Fruit fly (Drosophila melanogaster) whole organism, embryonic: ENCODE measurements around the gene CG10663.

Source experiments
- Bgb ChIP-seq: fragments of 200-800 bp; sonication (Bioruptor generic); IDR thresholded peaks from 2 replicates; pipeline ENCODE4 v1.3.6; 2022; ENCODE audit warnings: missing biosample characterization, missing genetic modification characterization; ENCODE audit not compliant: partially characterized antibody
- Blimp-1 ChIP-seq: fragments of 200-800 bp; sonication (Bioruptor generic); optimal IDR thresholded peaks from 3 replicates; lab custom pipeline; 2018; ENCODE audit warnings: missing biosample characterization, missing genetic modification characterization, mild to moderate bottlenecking, moderate library complexity, missing genetic modification reagents
- CG11504 ChIP-seq: fragments of 200-800 bp; sonication (Bioruptor generic); optimal IDR thresholded peaks from 3 replicates; lab custom pipeline; 2019; ENCODE audit warnings: missing biosample characterization, mild to moderate bottlenecking, missing genetic modification characterization, moderate library complexity
- CG12769 ChIP-seq: fragments of 200-800 bp; sonication (Bioruptor generic); optimal IDR thresholded peaks from 2 replicates; lab custom pipeline; 2019; ENCODE audit warnings: missing biosample characterization, mild to moderate bottlenecking, missing genetic modification characterization, moderate library complexity
- CG13287 ChIP-seq: fragments of 200-800 bp; sonication (Bioruptor generic); IDR thresholded peaks from 2 replicates; pipeline ENCODE4 v1.3.6; 2022; ENCODE audit warnings: missing biosample characterization, missing genetic modification characterization; ENCODE audit not compliant: partially characterized antibody
- CG13894 ChIP-seq: fragments of 200-800 bp; sonication (Bioruptor generic); optimal IDR thresholded peaks from 3 replicates; lab custom pipeline; 2018; ENCODE audit warnings: missing biosample characterization, mild to moderate bottlenecking, missing genetic modification characterization, moderate library complexity
- CG14441 ChIP-seq: fragments of 200-800 bp; sonication (Bioruptor generic); IDR thresholded peaks from 2 replicates; pipeline ENCODE4 v1.3.6; 2022; ENCODE audit warnings: missing biosample characterization, missing genetic modification characterization
- CG2116 ChIP-seq: fragments of 200-800 bp; sonication (Bioruptor generic); optimal IDR thresholded peaks from 3 replicates; lab custom pipeline; 2018; ENCODE audit warnings: missing biosample characterization, mild to moderate bottlenecking, missing genetic modification characterization
- CG2712 ChIP-seq: fragments of 200-800 bp; optimal IDR thresholded peaks from 3 replicates; lab custom pipeline; 2019; ENCODE audit warnings: missing biosample characterization, mild to moderate bottlenecking, missing genetic modification characterization, moderate library complexity
- CG4820 ChIP-seq: fragments of 200-800 bp; sonication (Bioruptor generic); optimal IDR thresholded peaks from 3 replicates; lab custom pipeline; 2016; ENCODE audit warnings: missing biosample characterization, missing genetic modification characterization
- CG4854 ChIP-seq: fragments of 200-800 bp; sonication (Bioruptor generic); optimal IDR thresholded peaks from 2 replicates; lab custom pipeline; 2016; ENCODE audit warnings: missing biosample characterization, missing genetic modification characterization, inconsistent platforms
- CG5953 ChIP-seq: fragments of 200-800 bp; sonication (Bioruptor generic); IDR thresholded peaks from 2 replicates; pipeline ENCODE4 v1.3.6; 2022; ENCODE audit warnings: missing biosample characterization, missing genetic modification characterization
- CG6272 ChIP-seq: fragments of 200-800 bp; sonication (Bioruptor generic); IDR thresholded peaks from 2 replicates; pipeline ENCODE4 v1.3.6; 2022; ENCODE audit warnings: missing biosample characterization, missing genetic modification characterization
- CG6689 ChIP-seq: fragments of 200-800 bp; sonication (Bioruptor generic); IDR thresholded peaks from 2 replicates; pipeline ENCODE4 v1.3.6; 2022; ENCODE audit warnings: missing biosample characterization, missing genetic modification characterization
- CG6791 ChIP-seq: fragments of 200-800 bp; sonication (Bioruptor generic); IDR thresholded peaks from 3 replicates; pipeline ENCODE4 v1.3.6; 2022; ENCODE audit warnings: missing biosample characterization, missing genetic modification characterization; ENCODE audit not compliant: partially characterized antibody
- CG7357 ChIP-seq: fragments of 200-800 bp; sonication (Bioruptor generic); IDR thresholded peaks from 3 replicates; pipeline ENCODE4 v1.3.6; 2022; ENCODE audit warnings: missing biosample characterization, missing genetic modification characterization
- CG7963 ChIP-seq: fragments of 200-800 bp; sonication (Bioruptor generic); IDR thresholded peaks from 3 replicates; pipeline ENCODE4 v1.3.6; 2022; ENCODE audit warnings: missing biosample characterization, missing genetic modification characterization; ENCODE audit not compliant: partially characterized antibody
- CG9797 ChIP-seq: fragments of 200-800 bp; sonication (Bioruptor generic); optimal IDR thresholded peaks from 3 replicates; lab custom pipeline; 2018; ENCODE audit warnings: missing biosample characterization, mild to moderate bottlenecking, missing genetic modification characterization
- CTCF ChIP-seq: fragments of 200-800 bp; sonication (Bioruptor generic); optimal IDR thresholded peaks from 2 replicates; lab custom pipeline; 2017; ENCODE audit warnings: missing biosample characterization, mild to moderate bottlenecking, missing genetic modification characterization, moderate library complexity
- E2f1 ChIP-seq: fragments of 200-800 bp; sonication (Bioruptor generic); IDR thresholded peaks from 2 replicates; pipeline ENCODE4 v1.3.6; 2022; ENCODE audit warnings: missing biosample characterization, missing genetic modification characterization
- Ets97D ChIP-seq: fragments of 200-800 bp; sonication (Bioruptor generic); optimal IDR thresholded peaks from 3 replicates; lab custom pipeline; 2016; ENCODE audit warnings: missing biosample characterization, missing genetic modification characterization
- Hr78 ChIP-seq, 2 experiments: fragments of 200-800 bp in 1 of 2; fragments of >200 bp in 1 of 2; sonication (Bioruptor generic) in 1 of 2; optimal IDR thresholded peaks; 2 replicates each; lab custom pipeline; 2017 to 2019; ENCODE audit warnings: missing biosample characterization in 2 of 2, missing genetic modification characterization in 2 of 2, mild to moderate bottlenecking in 1 of 2, moderate library complexity in 1 of 2
- Jarid2 ChIP-seq: fragments of 200-800 bp; sonication (Bioruptor generic); optimal IDR thresholded peaks from 3 replicates; lab custom pipeline; 2017; ENCODE audit warnings: mild to moderate bottlenecking, missing biosample characterization, missing genetic modification reagents, missing genetic modification characterization
- Kr ChIP-seq: fragments of 200-800 bp; sonication (Bioruptor generic); optimal IDR thresholded peaks from 2 replicates; lab custom pipeline; 2017; ENCODE audit warnings: missing biosample characterization, mild to moderate bottlenecking, missing genetic modification characterization
- Nf-YC ChIP-seq: fragments of 200-800 bp; optimal IDR thresholded peaks from 3 replicates; lab custom pipeline; 2019; ENCODE audit warnings: missing biosample characterization, mild to moderate bottlenecking, missing genetic modification characterization, moderate library complexity
- Pdp1 ChIP-seq, 2 experiments: fragments of 200-800 bp; sonication (Bioruptor generic); optimal IDR thresholded peaks; 3 replicates each; lab custom pipeline; 2016; ENCODE audit warnings: missing biosample characterization in 2 of 2, missing genetic modification characterization in 2 of 2, mild to moderate bottlenecking in 1 of 2, moderate library complexity in 1 of 2
- Rfx ChIP-seq: fragments of 200-800 bp; sonication (Bioruptor generic); IDR thresholded peaks from 2 replicates; pipeline ENCODE4 v1.3.6; 2022; ENCODE audit warnings: missing biosample characterization, missing genetic modification characterization
- Scr ChIP-seq: fragments of 200-800 bp; sonication (Bioruptor generic); IDR thresholded peaks from 2 replicates; pipeline ENCODE4 v1.3.6; 2022; ENCODE audit warnings: missing biosample characterization, missing genetic modification characterization; ENCODE audit not compliant: partially characterized antibody
- Side ChIP-seq: fragments of 200-800 bp; sonication (Bioruptor generic); optimal IDR thresholded peaks from 2 replicates; lab custom pipeline; 2016; ENCODE audit warnings: missing biosample characterization, missing genetic modification characterization
- Sox102F ChIP-seq: fragments of 200-800 bp; sonication (Bioruptor generic); optimal IDR thresholded peaks from 2 replicates; lab custom pipeline; 2018; ENCODE audit warnings: missing biosample characterization, mild to moderate bottlenecking, missing genetic modification characterization, moderate library complexity
- Spps ChIP-seq: fragments of 200-800 bp; sonication (Bioruptor generic); optimal IDR thresholded peaks from 2 replicates; lab custom pipeline; 2018; ENCODE audit warnings: missing biosample characterization, mild to moderate bottlenecking, missing genetic modification characterization
- Sry-δ ChIP-seq: fragments of 200-800 bp; sonication (Bioruptor generic); optimal IDR thresholded peaks from 2 replicates; lab custom pipeline; 2016; ENCODE audit warnings: missing biosample characterization, missing genetic modification characterization
- bsh ChIP-seq, 2 experiments: fragments of 200-800 bp; sonication (Bioruptor generic); optimal IDR thresholded peaks; 2 replicates each; lab custom pipeline; 2017 to 2018; ENCODE audit warnings: mild to moderate bottlenecking in 2 of 2, missing biosample characterization in 2 of 2, missing genetic modification characterization in 2 of 2, moderate library complexity in 1 of 2
- chinmo ChIP-seq: fragments of 200-800 bp; sonication (Bioruptor generic); IDR thresholded peaks from 4 replicates; pipeline ENCODE4 v1.3.6; 2022; ENCODE audit warnings: missing biosample characterization, missing genetic modification characterization; ENCODE audit not compliant: partially characterized antibody
- crol ChIP-seq: fragments of 200-800 bp; sonication (Bioruptor generic); IDR thresholded peaks from 2 replicates; pipeline ENCODE4 v1.3.6; 2022; ENCODE audit warnings: missing biosample characterization, missing genetic modification characterization
- dmrt11E ChIP-seq: fragments of 200-800 bp; sonication (Bioruptor generic); optimal IDR thresholded peaks from 3 replicates; lab custom pipeline; 2018; ENCODE audit warnings: missing biosample characterization, mild to moderate bottlenecking, missing genetic modification characterization, moderate library complexity
- dysf ChIP-seq: fragments of 200-800 bp; sonication (Bioruptor generic); IDR thresholded peaks from 3 replicates; pipeline ENCODE4 v1.3.6; 2022; ENCODE audit warnings: missing biosample characterization, missing genetic modification characterization
- ham ChIP-seq: fragments of 200-800 bp; sonication (Bioruptor generic); IDR thresholded peaks from 2 replicates; pipeline ENCODE4 v1.3.6; 2022; ENCODE audit warnings: missing biosample characterization, missing genetic modification characterization
- nerfin-1 ChIP-seq: fragments of 200-800 bp; sonication (Bioruptor generic); optimal IDR thresholded peaks from 3 replicates; lab custom pipeline; 2019; ENCODE audit warnings: missing biosample characterization, mild to moderate bottlenecking, missing genetic modification characterization, moderate library complexity
- pan ChIP-seq, 4 experiments: fragments of >200 bp in 3 of 4; fragments of 200-800 bp in 1 of 4; sonication (Bioruptor generic) in 1 of 4; optimal IDR thresholded peaks in 3 of 4; IDR thresholded peaks in 1 of 4; 2 replicates each; pipeline versions ENCODE4 v1.3.6 to Lab custom; 2017 to 2022; ENCODE audit warnings: missing biosample characterization in 2 of 4, missing genetic modification characterization in 2 of 4, mixed read lengths in 1 of 4
- sd ChIP-seq: fragments of 200-800 bp; sonication (Bioruptor generic); optimal IDR thresholded peaks from 3 replicates; lab custom pipeline; 2018; ENCODE audit warnings: missing biosample characterization, mild to moderate bottlenecking, missing genetic modification characterization, moderate library complexity
- sim ChIP-seq: fragments of 200-800 bp; sonication (Bioruptor generic); IDR thresholded peaks from 2 replicates; pipeline ENCODE4 v1.3.6; 2022; ENCODE audit warnings: missing biosample characterization, missing genetic modification characterization
- sr ChIP-seq: fragments of 200-800 bp; sonication (Bioruptor generic); IDR thresholded peaks from 3 replicates; pipeline ENCODE4 v1.3.6; 2022; ENCODE audit warnings: missing biosample characterization, missing genetic modification characterization
- vvl ChIP-seq: fragments of 200-800 bp; sonication (Bioruptor generic); IDR thresholded peaks from 2 replicates; pipeline ENCODE4 v1.3.6; 2022; ENCODE audit warnings: missing biosample characterization, missing genetic modification characterization

The CG10663 gene

DNA sequence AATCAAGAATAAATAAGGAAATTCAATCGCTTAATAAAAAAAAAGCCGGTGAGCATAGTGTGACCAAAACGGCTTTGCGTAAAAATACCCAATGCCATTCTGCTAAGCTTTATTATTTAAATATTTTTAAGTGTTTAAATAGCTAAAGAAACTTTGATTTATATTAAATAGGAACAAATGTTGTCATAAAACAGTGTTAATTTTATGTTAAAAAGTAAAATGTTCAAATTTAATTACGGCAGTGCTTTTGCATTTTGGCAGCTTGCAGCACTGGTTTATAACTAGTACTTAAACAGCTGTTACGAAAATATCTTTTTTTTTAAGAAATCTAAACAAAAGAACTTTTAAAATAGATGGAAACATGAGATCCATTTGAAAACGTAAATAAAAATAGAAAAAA lies 16.4 kb upstream of the CG10663 start, which contains the start of the genes CG10638 and CG10681 (continued):
- peak in 1 of 2 experiments; percentile 46 for TF ChIP-seq bsh (GFP tag; optimal IDR thresholded peaks at IDR 0.05; lab: Kevin White, UChicago)
- TF ChIP-seq CG9797: peak; percentile 73
- TF ChIP-seq Blimp-1 (GFP tag; lab: Kevin White, UChicago): peak; percentile 41
- TF ChIP-seq E2f1 (GFP tag; lab: Robert Waterston, UW): no peak
- TF ChIP-seq dmrt11E: peak; percentile 8
- TF ChIP-seq CG4854: peak; percentile 10
- TF ChIP-seq Ets97D (GFP tag; lab: Kevin White, UChicago): peak; percentile 52
- peak; percentile 13 for TF ChIP-seq nerfin-1 (tag; lab: Kevin White, UChicago)
- peak; percentile 95 for TF ChIP-seq CG2116 (GFP tag; lab: Kevin White, UChicago)

DNA sequence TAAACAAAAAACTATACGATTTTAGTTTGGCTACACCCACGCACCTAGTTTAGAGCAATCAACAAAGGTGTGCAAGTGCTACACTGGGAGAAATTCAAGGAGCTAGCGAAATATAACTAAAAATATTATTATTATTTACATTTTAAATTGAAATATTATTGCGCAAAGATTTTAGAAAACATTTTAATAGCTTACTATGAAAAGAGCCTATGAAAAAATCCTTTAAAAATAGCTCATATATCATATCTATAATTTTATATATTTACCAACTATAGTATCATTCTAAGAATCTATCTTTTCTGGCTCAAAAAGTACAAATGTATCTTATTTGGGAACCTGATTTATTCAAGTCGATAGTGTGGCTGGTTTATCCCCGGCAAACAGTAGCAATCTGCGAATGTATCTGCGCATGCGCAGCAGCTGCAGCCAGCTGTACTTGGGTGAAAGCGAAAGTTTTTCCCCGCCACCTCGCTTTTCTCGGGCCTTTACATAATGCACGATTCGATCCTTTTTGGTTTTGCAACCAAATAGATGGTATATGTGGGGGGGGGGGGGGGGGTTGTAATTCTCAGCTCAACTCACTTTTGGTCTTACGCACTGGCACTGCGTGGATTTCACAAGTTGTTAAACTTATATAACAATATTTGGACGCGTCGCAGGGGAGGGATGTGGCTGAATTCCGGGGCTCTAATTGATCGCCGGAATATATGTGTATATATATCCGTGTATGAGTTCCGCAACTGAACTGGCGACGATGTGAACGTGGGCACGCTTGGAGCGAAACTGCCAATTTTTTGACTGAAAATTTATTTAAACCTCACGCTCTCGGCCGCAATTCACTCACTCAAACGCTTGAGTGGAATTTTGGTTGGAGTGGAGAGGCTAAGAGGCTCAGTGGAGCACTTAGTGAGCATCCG lies 11.9 kb upstream of the CG10663 start, which contains the start of gene CG10657:
CG10657 (minus strand) TSS at position 789 of the 917 bp plus-strand sequence.
- TF ChIP-seq CG7963 (GFP tag; lab: Robert Waterston, UW) (no peak), CG6272 (no peak), CG2712 (no peak), Sox102F (GFP tag; lab: Kevin White, UChicago) (peak; percentile 4), CG6791 (GFP tag; lab: Robert Waterston, UW) (no peak), Spps (tag; lab: Kevin White, UChicago) (no peak), Rfx (GFP tag; lab: Robert Waterston, UW) (0 out of 2 replicates have a peak, but pooled peaks have one; percentile 16), Nf-YC (tag; lab: Kevin White, UChicago) (peak; percentile 8), ham (GFP tag; lab: Robert Waterston, UW) (no peak), dysf (GFP tag; lab: Robert Waterston, UW) (peak; percentile 37; the same call in 1 of the 3 replicates), CG11504 (peak; percentile 16), Sry-δ (no peak), Scr (peak; percentile 29; the same call in 1 of the 2 replicates), CG14441 (GFP tag; lab: Robert Waterston, UW) (peak; percentile 25; the same call in 1 of the 2 replicates), CTCF (no peak), CG4820 (no peak), CG13894 (tag; lab: Kevin White, UChicago) (peak; percentile 22), Pdp1 (GFP tag; optimal IDR thresholded peaks at IDR 0.05; lab: Kevin White, UChicago) (peak in 1 of 2 experiments; percentile 92), Bgb (GFP tag; lab: Robert Waterston, UW) (peak; percentile 50; the same call in 1 of the 2 replicates), sim (GFP tag; lab: Robert Waterston, UW) (0 out of 2 replicates have a peak, but pooled peaks have one; percentile 32), Side (GFP tag; lab: Kevin White, UChicago) (no peak), CG5953 (GFP tag; lab: Robert Waterston, UW) (no peak), CG13287 (GFP tag; lab: Robert Waterston, UW) (peak; percentile 30; the same call in 1 of the 2 replicates), CG6689 (GFP tag; lab: Robert Waterston, UW) (0 out of 2 replicates have a peak, but pooled peaks have one; percentile 11), pan (optimal IDR thresholded peaks at IDR 0.05; lab: Kevin White, UChicago) (no peak), pan (GFP tag; optimal IDR thresholded peaks at IDR 0.05 in 1 of 2, IDR thresholded peaks at IDR 0.05 in 1 of 2) (no peak), CG7357 (GFP tag; lab: Robert Waterston, UW) (no peak), Jarid2 (GFP tag; lab: Kevin White, UChicago) (peak; percentile 57), sd (tag; lab: Kevin White, UChicago) (peak; percentile 81), sr (peak; percentile 38; the same call in 1 of the 3 replicates), Kr (no peak), vvl (GFP tag; lab: Robert Waterston, UW) (peak; percentile 25; the same call in 1 of the 2 replicates), CG12769 (peak; percentile 47), chinmo (GFP tag; lab: Robert Waterston, UW) (peak; percentile 84; the same call in 2 of the 4 replicates), crol (GFP tag; lab: Robert Waterston, UW) (peak; percentile 57; the same call in 1 of the 2 replicates), Blimp-1 (GFP tag; lab: Kevin White, UChicago) (peak; percentile 48), Hr78 (GFP tag; optimal IDR thresholded peaks at IDR 0.05; lab: Kevin White, UChicago) (no peak)
